Worm (Caenorhabditis elegans) whole organism, L2 larva: ENCODE measurements around the gene T05G5.4.

Experiments
- ceh-82 ChIP-seq: fragments of 150-350 bp; optimal IDR thresholded peaks from 2 replicates; lab custom pipeline; 2014; ENCODE audit warnings: missing biosample characterization, missing genetic modification characterization
- crh-2 ChIP-seq: sonication (generic microtip); optimal IDR thresholded peaks from 2 replicates; lab custom pipeline; 2017; ENCODE audit warnings: missing biosample characterization, missing genetic modification characterization
- fos-1 ChIP-seq: fragments of 150-350 bp; optimal IDR thresholded peaks from 2 replicates; lab custom pipeline; 2014; ENCODE audit warnings: missing biosample characterization, missing genetic modification characterization
- nhr-237 ChIP-seq: fragments of 150-350 bp; optimal IDR thresholded peaks from 2 replicates; lab custom pipeline; 2014; ENCODE audit warnings: missing biosample characterization, missing genetic modification characterization
- nhr-77 ChIP-seq: fragments of 150-350 bp; optimal IDR thresholded peaks from 2 replicates; lab custom pipeline; 2014; ENCODE audit warnings: missing biosample characterization, missing genetic modification characterization
- unc-39 ChIP-seq: fragments of 150-350 bp; optimal IDR thresholded peaks from 2 replicates; lab custom pipeline; 2014; ENCODE audit warnings: missing biosample characterization, missing genetic modification characterization

- TF ChIP-seq ceh-82 (no peak), nhr-237 (tag; lab: Kevin White, UChicago) (no peak), crh-2 (tag; lab: Kevin White, UChicago) (no peak), fos-1 (tag; lab: Kevin White, UChicago) (no peak), nhr-77 (tag; lab: Kevin White, UChicago) (no peak), unc-39 (tag; lab: Kevin White, UChicago) (no peak)
Measured at ce11 chrIII:9748694-9749093, at the start of gene T05G5.4.
